Worm (Caenorhabditis elegans) whole organism, mixed stage, embryonic: ENCODE measurements around the gene EGAP1.5.

Experiments
- ceh-83 ChIP-seq: fragments of 200-800 bp; sonication (Bioruptor generic); optimal IDR thresholded peaks from 2 replicates; lab custom pipeline; 2018; ENCODE audit warnings: mild to moderate bottlenecking, missing genetic modification characterization, missing compliant biosample characterization
- ces-1 ChIP-seq: fragments of 150-350 bp; optimal IDR thresholded peaks from 2 replicates; lab custom pipeline; 2014; ENCODE audit warnings: missing biosample characterization, missing genetic modification reagents, missing genetic modification characterization
- elt-3 ChIP-seq: fragments of 150-350 bp; optimal IDR thresholded peaks from 2 replicates; lab custom pipeline; 2014; ENCODE audit warnings: missing biosample characterization, missing genetic modification characterization
- lsy-2 ChIP-seq: fragments of 150-350 bp; optimal IDR thresholded peaks from 2 replicates; lab custom pipeline; 2014; ENCODE audit warnings: missing biosample characterization, missing genetic modification characterization
- nhr-12 ChIP-seq: fragments of 150-350 bp; optimal IDR thresholded peaks from 2 replicates; lab custom pipeline; 2014; ENCODE audit warnings: missing biosample characterization, missing genetic modification characterization
- nhr-2 ChIP-seq: fragments of 150-350 bp; optimal IDR thresholded peaks from 2 replicates; lab custom pipeline; 2014; ENCODE audit warnings: missing biosample characterization, missing genetic modification characterization
- pha-4 ChIP-seq: fragments of 150-350 bp; optimal IDR thresholded peaks from 2 replicates; lab custom pipeline; 2018; ENCODE audit warnings: missing biosample characterization, missing genetic modification reagents, missing genetic modification characterization
- snpc-4 ChIP-seq: fragments of 150-350 bp; optimal IDR thresholded peaks from 2 replicates; lab custom pipeline; 2014; ENCODE audit warnings: missing biosample characterization, missing genetic modification characterization
- sptf-1 ChIP-seq: sonication (generic microtip); optimal IDR thresholded peaks from 2 replicates; lab custom pipeline; 2017; ENCODE audit warnings: mild to moderate bottlenecking, missing genetic modification characterization, moderate library complexity, missing compliant biosample characterization
- unc-39 ChIP-seq: fragments of 150-350 bp; optimal IDR thresholded peaks from 2 replicates; lab custom pipeline; 2014; ENCODE audit warnings: missing biosample characterization, missing genetic modification characterization
- unc-62 ChIP-seq: fragments of 150-350 bp; optimal IDR thresholded peaks from 2 replicates; lab custom pipeline; 2014; ENCODE audit warnings: missing biosample characterization, missing genetic modification reagents, missing genetic modification characterization
- ztf-11 ChIP-seq: fragments of 150-350 bp; optimal IDR thresholded peaks from 2 replicates; lab custom pipeline; 2014; ENCODE audit warnings: missing biosample characterization, missing genetic modification characterization

- TF ChIP-seq unc-39 (no peak), nhr-12 (tag; lab: Kevin White, UChicago) (no peak), ztf-11 (tag; lab: Kevin White, UChicago) (no peak), lsy-2 (tag; lab: Kevin White, UChicago) (no peak), snpc-4 (tag; lab: Kevin White, UChicago) (no peak), ceh-83 (no peak), ces-1 (GFP tag; lab: Kevin White, UChicago) (no peak), elt-3 (tag; lab: Kevin White, UChicago) (no peak), sptf-1 (no peak), nhr-2 (no peak), unc-62 (GFP tag; lab: Kevin White, UChicago) (no peak), pha-4 (tag; lab: Kevin White, UChicago) (no peak)
Observed at ce11 chrIII:5967640-5968039, 36.1 kb downstream of the EGAP1.5 start.
